Fruit fly (Drosophila melanogaster): ENCODE data around the gene Lim1.
A peak's percentile ranks its signal among the peaks of the same experiment; 100 is the strongest.

Gene Lim1

dm6 chrX:8746933-8747332 lies 58.7 kb downstream of the Lim1 start:
- TF ChIP-seq CG15336 (GFP tag; IDR thresholded peaks at IDR 0.05) (no peak), CG6854 (GFP tag; optimal IDR thresholded peaks at IDR 0.05) (no peak), svp (GFP tag) (peak; percentile 35)

DNA sequence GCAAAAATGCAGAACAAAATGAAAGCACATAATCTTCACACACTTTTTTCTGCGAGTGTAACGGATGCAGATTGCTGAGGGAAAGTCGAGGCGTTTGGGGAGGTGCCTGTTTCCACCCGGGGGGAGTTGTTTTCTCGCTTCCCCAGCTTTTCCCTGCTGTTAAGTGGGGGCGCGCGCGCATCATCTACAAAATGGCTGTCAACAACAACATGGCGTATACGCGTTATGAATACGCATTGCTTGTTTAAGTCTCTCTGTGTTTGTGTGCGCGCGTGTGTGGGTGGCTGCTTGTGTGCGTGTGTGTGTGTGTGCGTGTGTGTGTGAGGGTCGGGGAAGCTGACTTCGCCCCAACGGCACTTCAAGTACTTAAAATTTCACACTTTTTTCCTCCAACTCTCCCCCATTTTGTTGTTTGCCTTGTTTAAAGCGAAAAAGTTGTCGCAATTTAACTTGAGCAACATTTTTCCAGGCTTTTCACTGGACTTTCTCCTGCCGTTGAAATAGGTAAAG lies 62.1 kb downstream of the Lim1 start:
- no peak for TF ChIP-seq CG10631 (GFP tag; optimal IDR thresholded peaks at IDR 0.05)
- TF ChIP-seq CG3032 (tag; optimal IDR thresholded peaks at IDR 0.05) = no peak
- no peak for TF ChIP-seq CG6854 (GFP tag; optimal IDR thresholded peaks at IDR 0.05)
- no peak for TF ChIP-seq cyc (GFP tag; optimal IDR thresholded peaks at IDR 0.05)
- no peak for TF ChIP-seq CG4318 (GFP tag; optimal IDR thresholded peaks at IDR 0.05)
- no peak for TF ChIP-seq ss (GFP tag; optimal IDR thresholded peaks at IDR 0.05)
- no peak for TF ChIP-seq CG3919 (GFP tag; optimal IDR thresholded peaks at IDR 0.05)
- TF ChIP-seq topi (GFP tag; optimal IDR thresholded peaks at IDR 0.05) = no peak
- no peak for TF ChIP-seq CG6792 (GFP tag; optimal IDR thresholded peaks at IDR 0.05)
- no peak for TF ChIP-seq acj6 (GFP tag; optimal IDR thresholded peaks at IDR 0.05)
- TF ChIP-seq Hr38 (GFP tag; optimal IDR thresholded peaks at IDR 0.05) = no peak
- TF ChIP-seq CG6163 (GFP tag; IDR thresholded peaks at IDR 0.05) = no peak
- TF ChIP-seq Hr4 (GFP tag; optimal IDR thresholded peaks at IDR 0.05) = no peak
- TF ChIP-seq CG16779 (tag; optimal IDR thresholded peaks at IDR 0.05) = no peak
- TF ChIP-seq Sox102F (GFP tag; optimal IDR thresholded peaks at IDR 0.05) = no peak
- TF ChIP-seq Sox14 (GFP tag; optimal IDR thresholded peaks at IDR 0.05) = no peak
- TF ChIP-seq lz (GFP tag; optimal IDR thresholded peaks at IDR 0.05) = no peak
- TF ChIP-seq CG10669 (GFP tag; optimal IDR thresholded peaks at IDR 0.05) = no peak

DNA sequence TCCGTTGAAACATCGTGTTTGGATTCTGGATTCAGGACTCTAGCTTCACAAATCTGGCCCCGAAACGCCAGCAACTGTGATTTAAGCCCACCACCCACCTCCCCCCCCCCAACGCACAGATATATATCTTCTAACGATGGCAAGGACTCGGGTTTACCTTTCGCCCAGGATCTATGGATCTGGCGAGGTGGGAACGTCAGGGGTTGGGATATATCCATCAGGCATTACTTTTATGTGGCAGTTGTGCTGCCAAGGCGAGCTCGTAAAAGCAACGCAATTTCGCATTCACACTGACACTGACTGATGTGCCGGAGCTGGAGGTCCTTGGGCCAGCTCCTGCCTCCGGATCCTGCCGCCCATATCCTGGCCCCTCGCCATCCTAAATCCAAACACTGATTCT lies 73.2 kb downstream of the Lim1 start:
- TF ChIP-seq CG34406 (GFP tag; optimal IDR thresholded peaks at IDR 0.05) (no peak), Hr39 (GFP tag; optimal IDR thresholded peaks at IDR 0.05) (no peak), CG10669 (GFP tag; optimal IDR thresholded peaks at IDR 0.05) (no peak), CG9139 (GFP tag; optimal IDR thresholded peaks at IDR 0.05) (no peak), CG10631 (GFP tag; optimal IDR thresholded peaks at IDR 0.05) (no peak), Ets96B (tag; optimal IDR thresholded peaks at IDR 0.05) (no peak), vri (GFP tag; optimal IDR thresholded peaks at IDR 0.05) (no peak), CG3032 (tag; optimal IDR thresholded peaks at IDR 0.05) (no peak), cyc (GFP tag; optimal IDR thresholded peaks at IDR 0.05) (no peak), topi (GFP tag; optimal IDR thresholded peaks at IDR 0.05) (no peak), Smox (GFP tag; optimal IDR thresholded peaks at IDR 0.05) (no peak), spab (GFP tag; optimal IDR thresholded peaks at IDR 0.05) (no peak), eg (GFP tag; IDR thresholded peaks at IDR 0.05) (no peak), Eip78C (GFP tag) (no peak), CG7368 (GFP tag; optimal IDR thresholded peaks at IDR 0.05) (no peak), CG11902 (GFP tag; optimal IDR thresholded peaks at IDR 0.05) (no peak), CG15336 (GFP tag; IDR thresholded peaks at IDR 0.05) (no peak), OdsH (GFP tag; optimal IDR thresholded peaks at IDR 0.05) (no peak), svp (GFP tag) (no peak)

dm6 chrX:8731464-8731863 lies 74.1 kb downstream of the Lim1 start:
- TF ChIP-seq Eip78C (GFP tag) (peak; percentile 72), svp (GFP tag) (peak; percentile 8), CG4318 (GFP tag; optimal IDR thresholded peaks at IDR 0.05) (no peak), OdsH (GFP tag; optimal IDR thresholded peaks at IDR 0.05) (peak; percentile 2), Smox (GFP tag; optimal IDR thresholded peaks at IDR 0.05) (no peak), CG3919 (GFP tag; optimal IDR thresholded peaks at IDR 0.05) (no peak), CG6163 (GFP tag; IDR thresholded peaks at IDR 0.05) (peak; percentile 40; the same call in 1 of the 3 replicates), CG10669 (GFP tag; optimal IDR thresholded peaks at IDR 0.05) (peak; percentile 18), spab (GFP tag; optimal IDR thresholded peaks at IDR 0.05) (peak; percentile 6)

- peak; percentile 38 for TF ChIP-seq achi (GFP tag; optimal IDR thresholded peaks at IDR 0.05)
- peak; percentile 18 for TF ChIP-seq CG32006 (GFP tag; optimal IDR thresholded peaks at IDR 0.05)
- no peak for TF ChIP-seq CG11762 (GFP tag; optimal IDR thresholded peaks at IDR 0.05; ENCODE audit: insufficient read depth)
- peak; percentile 64 for TF ChIP-seq CG10631 (GFP tag; optimal IDR thresholded peaks at IDR 0.05)
- TF ChIP-seq Sox14 (GFP tag; optimal IDR thresholded peaks at IDR 0.05) = peak; percentile 55
- TF ChIP-seq CG8319 (GFP tag; optimal IDR thresholded peaks at IDR 0.05) = no peak
- peak; percentile 23; the same call in 1 of the 2 replicates for TF ChIP-seq CG15336 (GFP tag; IDR thresholded peaks at IDR 0.05)
- peak; percentile 31 for TF ChIP-seq Sox102F (GFP tag; optimal IDR thresholded peaks at IDR 0.05)
- no peak for TF ChIP-seq CG11902 (GFP tag; optimal IDR thresholded peaks at IDR 0.05)
- peak; percentile 41 for TF ChIP-seq Hr4 (GFP tag; optimal IDR thresholded peaks at IDR 0.05)
- peak; percentile 84 for TF ChIP-seq Eip78C (GFP tag)
- TF ChIP-seq Hr39 (GFP tag; optimal IDR thresholded peaks at IDR 0.05) = peak; percentile 56
- TF ChIP-seq OdsH (GFP tag; optimal IDR thresholded peaks at IDR 0.05) = peak; percentile 39
- TF ChIP-seq ss (GFP tag; optimal IDR thresholded peaks at IDR 0.05) = peak; percentile 42 to 57
- TF ChIP-seq CG7368 (GFP tag; optimal IDR thresholded peaks at IDR 0.05) = no peak
- peak; percentile 16 for TF ChIP-seq CG34406 (GFP tag; optimal IDR thresholded peaks at IDR 0.05)
- peak; percentile 45 for TF ChIP-seq fd59A (GFP tag; optimal IDR thresholded peaks at IDR 0.05)
- TF ChIP-seq CG6163 (GFP tag; IDR thresholded peaks at IDR 0.05) = peak; percentile 79
- no peak for TF ChIP-seq CG6276 (GFP tag; optimal IDR thresholded peaks at IDR 0.05)
- no peak for TF ChIP-seq dac (GFP tag; optimal IDR thresholded peaks at IDR 0.05)
- peak; percentile 66 for TF ChIP-seq CG6808 (GFP tag; optimal IDR thresholded peaks at IDR 0.05)
- TF ChIP-seq Lpt (GFP tag; optimal IDR thresholded peaks at IDR 0.05) = peak; percentile 2
- TF ChIP-seq vri (GFP tag; optimal IDR thresholded peaks at IDR 0.05) = peak; percentile 39
These were observed 75.3 kb downstream of the Lim1 start for dm6 chrX:8730306-8730705.
